Fruit fly (Drosophila melanogaster): Measurements from ENCODE around the gene CG14982.

- TF ChIP-seq cnc (optimal IDR thresholded peaks at IDR 0.05) = no peak
- no peak for TF ChIP-seq CG14711 (tag; optimal IDR thresholded peaks at IDR 0.05)
- TF ChIP-seq CG33017 (tag; optimal IDR thresholded peaks at IDR 0.05) = no peak
- no peak for TF ChIP-seq tj (GFP tag; optimal IDR thresholded peaks at IDR 0.05)
- no peak for TF ChIP-seq CG11617 (GFP tag; optimal IDR thresholded peaks at IDR 0.05)
- no peak for TF ChIP-seq ovo (GFP tag; optimal IDR thresholded peaks at IDR 0.05)
- TF ChIP-seq Crg-1 (GFP tag; optimal IDR thresholded peaks at IDR 0.05) = no peak
- TF ChIP-seq CG7101 (tag; optimal IDR thresholded peaks at IDR 0.05) = no peak
- no peak for TF ChIP-seq cic (GFP tag; optimal IDR thresholded peaks at IDR 0.05)
- TF ChIP-seq toe (GFP tag; optimal IDR thresholded peaks at IDR 0.05) = no peak
- no peak for TF ChIP-seq CG12768 (GFP tag; optimal IDR thresholded peaks at IDR 0.05)
- no peak for TF ChIP-seq kay (GFP tag; ENCODE audit: borderline replicate concordance)
Observed at dm6 chr3L:3930930-3931329, 11.6 kb upstream of the CG14982 start.
